Fruit fly (Drosophila melanogaster) whole organism, embryonic: ENCODE data around the gene klar.

Experiments
- Antp ChIP-seq: fragments of 200-800 bp; sonication (Bioruptor generic); optimal IDR thresholded peaks from 3 replicates; lab custom pipeline; 2016; ENCODE audit warnings: missing biosample characterization, missing genetic modification characterization
- BEAF-32 ChIP-seq: fragments of 200-800 bp; sonication (Bioruptor generic); optimal IDR thresholded peaks from 3 replicates; lab custom pipeline; 2017; ENCODE audit warnings: missing biosample characterization, missing genetic modification characterization, mild to moderate bottlenecking, moderate library complexity, missing genetic modification reagents
- CG10366 ChIP-seq: fragments of 200-800 bp; sonication (Bioruptor generic); IDR thresholded peaks from 2 replicates; pipeline ENCODE4 v1.3.6; 2022; ENCODE audit warnings: missing biosample characterization, missing genetic modification characterization
- CG11723 ChIP-seq: fragments of 200-800 bp; sonication (Bioruptor generic); optimal IDR thresholded peaks from 2 replicates; lab custom pipeline; 2017; ENCODE audit warnings: missing biosample characterization, mild to moderate bottlenecking, missing genetic modification characterization
- CG12104 ChIP-seq: fragments of 200-800 bp; sonication (Bioruptor generic); optimal IDR thresholded peaks from 3 replicates; lab custom pipeline; 2016; ENCODE audit warnings: missing biosample characterization, missing genetic modification characterization
- CG12299 ChIP-seq: fragments of 200-800 bp; sonication (Bioruptor generic); optimal IDR thresholded peaks from 2 replicates; lab custom pipeline; 2018; ENCODE audit warnings: missing biosample characterization, mild to moderate bottlenecking, missing genetic modification characterization
- CG12744 ChIP-seq: fragments of 200-800 bp; sonication (Bioruptor generic); optimal IDR thresholded peaks from 2 replicates; lab custom pipeline; 2016; ENCODE audit warnings: missing biosample characterization, missing genetic modification characterization
- CG13287 ChIP-seq: fragments of 200-800 bp; sonication (Bioruptor generic); IDR thresholded peaks from 2 replicates; pipeline ENCODE4 v1.3.6; 2022; ENCODE audit warnings: missing biosample characterization, missing genetic modification characterization; ENCODE audit not compliant: partially characterized antibody
- CG13775 ChIP-seq: fragments of 200-800 bp; sonication (Bioruptor generic); optimal IDR thresholded peaks from 3 replicates; lab custom pipeline; 2017; ENCODE audit warnings: missing biosample characterization, mild to moderate bottlenecking, missing genetic modification characterization
- CG15073 ChIP-seq: fragments of 200-800 bp; sonication (Bioruptor generic); optimal IDR thresholded peaks from 2 replicates; lab custom pipeline; 2016; ENCODE audit warnings: missing biosample characterization, missing genetic modification characterization
- CG1602 ChIP-seq: fragments of 200-800 bp; sonication (Bioruptor generic); optimal IDR thresholded peaks from 3 replicates; lab custom pipeline; 2016; ENCODE audit warnings: missing biosample characterization, missing genetic modification characterization
- CG16815 ChIP-seq: fragments of 200-800 bp; sonication (Bioruptor generic); optimal IDR thresholded peaks from 3 replicates; lab custom pipeline; 2017; ENCODE audit warnings: missing biosample characterization, mild to moderate bottlenecking, missing genetic modification characterization
- CG17359 ChIP-seq: fragments of 200-800 bp; sonication (Bioruptor generic); optimal IDR thresholded peaks from 3 replicates; lab custom pipeline; 2018; ENCODE audit warnings: missing biosample characterization, mild to moderate bottlenecking, missing genetic modification characterization, moderate library complexity
- CG18262 ChIP-seq: fragments of 200-800 bp; optimal IDR thresholded peaks from 3 replicates; lab custom pipeline; 2019; ENCODE audit warnings: missing biosample characterization, mild to moderate bottlenecking, missing genetic modification characterization, moderate library complexity
- CG2712 ChIP-seq: fragments of 200-800 bp; optimal IDR thresholded peaks from 3 replicates; lab custom pipeline; 2019; ENCODE audit warnings: missing biosample characterization, mild to moderate bottlenecking, missing genetic modification characterization, moderate library complexity
- CG3281 ChIP-seq: fragments of 200-800 bp; sonication (Bioruptor generic); optimal IDR thresholded peaks from 3 replicates; lab custom pipeline; 2017; ENCODE audit warnings: missing biosample characterization, mild to moderate bottlenecking, missing genetic modification characterization
- CG4404 ChIP-seq: fragments of 200-800 bp; sonication (Bioruptor generic); IDR thresholded peaks from 2 replicates; pipeline ENCODE4 v1.3.6; 2022; ENCODE audit warnings: missing biosample characterization, missing genetic modification characterization
- CG8281 ChIP-seq: fragments of 200-800 bp; sonication (Bioruptor generic); optimal IDR thresholded peaks from 2 replicates; lab custom pipeline; 2018; ENCODE audit warnings: missing biosample characterization, mild to moderate bottlenecking, missing genetic modification characterization, moderate library complexity
- CG9817 ChIP-seq: fragments of 200-800 bp; sonication (Bioruptor generic); optimal IDR thresholded peaks from 2 replicates; lab custom pipeline; 2018; ENCODE audit warnings: missing biosample characterization, mild to moderate bottlenecking, missing genetic modification characterization, moderate library complexity
- Chrac-16 ChIP-seq: fragments of 200-800 bp; sonication (Bioruptor generic); optimal IDR thresholded peaks from 3 replicates; lab custom pipeline; 2016; ENCODE audit warnings: missing biosample characterization, missing genetic modification characterization
- Dfd ChIP-seq, 2 experiments: fragments of >200 bp; optimal IDR thresholded peaks; 2 replicates each; lab custom pipeline; 2017; ENCODE audit warnings: missing biosample characterization in 2 of 2, missing genetic modification characterization in 2 of 2
- HLH3B ChIP-seq: fragments of 200-800 bp; sonication (Bioruptor generic); IDR thresholded peaks from 2 replicates; pipeline ENCODE4 v1.3.6; 2022; ENCODE audit warnings: missing biosample characterization, missing genetic modification characterization
- Hr3 ChIP-seq: fragments of 200-800 bp; sonication (Bioruptor generic); optimal IDR thresholded peaks from 3 replicates; lab custom pipeline; 2016; ENCODE audit warnings: missing biosample characterization, missing genetic modification characterization
- Mad ChIP-seq: fragments of 200-800 bp; sonication (Bioruptor generic); optimal IDR thresholded peaks from 2 replicates; lab custom pipeline; 2016; ENCODE audit warnings: missing biosample characterization, missing genetic modification characterization
- NC2α ChIP-seq: fragments of 200-800 bp; sonication (Bioruptor generic); optimal IDR thresholded peaks from 2 replicates; lab custom pipeline; 2016; ENCODE audit warnings: missing biosample characterization, missing genetic modification characterization
- Nf-YB ChIP-seq: fragments of 200-800 bp; sonication (Bioruptor generic); optimal IDR thresholded peaks from 3 replicates; lab custom pipeline; 2019; ENCODE audit warnings: missing biosample characterization, mild to moderate bottlenecking, missing genetic modification characterization, moderate library complexity
- Sox100B ChIP-seq: fragments of 200-800 bp; sonication (Bioruptor generic); optimal IDR thresholded peaks from 3 replicates; lab custom pipeline; 2018; ENCODE audit warnings: missing biosample characterization, mild to moderate bottlenecking, missing genetic modification characterization
- Taf1 ChIP-seq: fragments of 200-800 bp; sonication (Bioruptor generic); IDR thresholded peaks from 2 replicates; pipeline ENCODE4 v1.3.6; 2022; ENCODE audit warnings: missing biosample characterization, missing genetic modification characterization
- al ChIP-seq: fragments of 200-800 bp; sonication (Bioruptor generic); IDR thresholded peaks from 2 replicates; pipeline ENCODE4 v1.3.6; 2022; ENCODE audit warnings: missing biosample characterization, missing genetic modification characterization
- bbx ChIP-seq: fragments of 200-800 bp; sonication (Bioruptor generic); IDR thresholded peaks from 2 replicates; pipeline ENCODE4 v1.3.6; 2022; ENCODE audit warnings: missing biosample characterization, missing genetic modification characterization; ENCODE audit not compliant: partially characterized antibody
- dmrt99B ChIP-seq: fragments of 200-800 bp; sonication (Bioruptor generic); optimal IDR thresholded peaks from 2 replicates; lab custom pipeline; 2018; ENCODE audit warnings: missing biosample characterization, mild to moderate bottlenecking, missing genetic modification characterization, moderate library complexity
- ems ChIP-seq: fragments of 200-800 bp; sonication (Bioruptor generic); optimal IDR thresholded peaks from 3 replicates; lab custom pipeline; 2016; ENCODE audit warnings: missing biosample characterization, missing genetic modification characterization
- exex ChIP-seq: fragments of 200-800 bp; sonication (Bioruptor generic); optimal IDR thresholded peaks from 4 replicates; lab custom pipeline; 2018; ENCODE audit warnings: missing biosample characterization, mild to moderate bottlenecking, missing genetic modification characterization, moderate library complexity
- fd102C ChIP-seq: fragments of 200-800 bp; sonication (Bioruptor generic); optimal IDR thresholded peaks from 2 replicates; lab custom pipeline; 2018; ENCODE audit warnings: missing biosample characterization, mild to moderate bottlenecking, missing genetic modification characterization, moderate library complexity
- gsb-n ChIP-seq: fragments of 200-800 bp; sonication (Bioruptor generic); optimal IDR thresholded peaks from 3 replicates; lab custom pipeline; 2018; ENCODE audit warnings: missing biosample characterization, mild to moderate bottlenecking, missing genetic modification characterization
- ham ChIP-seq: fragments of 200-800 bp; sonication (Bioruptor generic); IDR thresholded peaks from 2 replicates; pipeline ENCODE4 v1.3.6; 2022; ENCODE audit warnings: missing biosample characterization, missing genetic modification characterization
- jigr1 ChIP-seq: fragments of 200-800 bp; sonication (Bioruptor generic); IDR thresholded peaks from 3 replicates; pipeline ENCODE4 v1.3.6; 2022; ENCODE audit warnings: missing biosample characterization, missing genetic modification characterization
- jing ChIP-seq: fragments of 200-800 bp; sonication (Bioruptor generic); optimal IDR thresholded peaks from 2 replicates; lab custom pipeline; 2018; ENCODE audit warnings: missing biosample characterization, mild to moderate bottlenecking, missing genetic modification characterization
- jumu ChIP-seq: fragments of 200-800 bp; sonication (Bioruptor generic); optimal IDR thresholded peaks from 3 replicates; lab custom pipeline; 2016; ENCODE audit warnings: missing biosample characterization, missing genetic modification characterization
- lbe ChIP-seq: fragments of 200-800 bp; sonication (Bioruptor generic); optimal IDR thresholded peaks from 2 replicates; lab custom pipeline; 2016; ENCODE audit warnings: missing biosample characterization, mild to moderate bottlenecking, missing genetic modification characterization
- lola ChIP-seq, 3 experiments: fragments of >200 bp in 2 of 3; fragments of 200-800 bp in 1 of 3; sonication (Bioruptor generic) in 1 of 3; optimal IDR thresholded peaks; 2 replicates each; lab custom pipeline; 2017 to 2019; ENCODE audit warnings: missing biosample characterization in 3 of 3, missing genetic modification characterization in 3 of 3, mild to moderate bottlenecking in 1 of 3, moderate library complexity in 1 of 3
- odd ChIP-seq: fragments of 200-800 bp; sonication (Bioruptor generic); optimal IDR thresholded peaks from 2 replicates; lab custom pipeline; 2017; ENCODE audit warnings: missing biosample characterization, mild to moderate bottlenecking, missing genetic modification characterization
- otp ChIP-seq: fragments of 200-800 bp; sonication (Bioruptor generic); IDR thresholded peaks from 3 replicates; pipeline ENCODE4, ENCODE4 v1.3.6; 2022; ENCODE audit warnings: missing biosample characterization, missing genetic modification characterization
- pb ChIP-seq: fragments of 200-800 bp; sonication (Bioruptor generic); optimal IDR thresholded peaks from 3 replicates; lab custom pipeline; 2016; ENCODE audit warnings: missing biosample characterization, missing genetic modification characterization
- psq ChIP-seq: fragments of 200-800 bp; sonication (Bioruptor generic); optimal IDR thresholded peaks from 2 replicates; lab custom pipeline; 2017; ENCODE audit warnings: missing biosample characterization, missing genetic modification characterization
- ranshi ChIP-seq: fragments of 200-800 bp; sonication (Bioruptor generic); IDR thresholded peaks from 2 replicates; pipeline ENCODE4 v1.3.6; 2022; ENCODE audit warnings: missing biosample characterization, missing genetic modification characterization
- sens ChIP-seq: fragments of 200-800 bp; sonication (Bioruptor generic); peaks from one replicate; lab custom pipeline; 2016; ENCODE audit warnings: missing biosample characterization, missing genetic modification characterization
- seq ChIP-seq: fragments of 200-800 bp; sonication (Bioruptor generic); IDR thresholded peaks from 2 replicates; pipeline ENCODE4 v1.3.6; 2022; ENCODE audit warnings: missing biosample characterization, missing genetic modification characterization
- yki ChIP-seq: fragments of >200 bp; optimal IDR thresholded peaks from 3 replicates; lab custom pipeline; 2018
- zen ChIP-seq: fragments of 200-800 bp; sonication (Bioruptor generic); optimal IDR thresholded peaks from 3 replicates; lab custom pipeline; 2018; ENCODE audit warnings: missing biosample characterization, mild to moderate bottlenecking, missing genetic modification characterization, moderate library complexity

Gene klar

dm6 chr3L:554577-554976 is 14.2 kb upstream of the klar start (continued):
- no peak for TF ChIP-seq ems (GFP tag; lab: Kevin White, UChicago)
- peak; percentile 26 for TF ChIP-seq CG16815 (GFP tag; lab: Kevin White, UChicago)
- TF ChIP-seq pb: no peak

- TF ChIP-seq ranshi (GFP tag; lab: Robert Waterston, UW): peak; percentile 81
- no peak for TF ChIP-seq zen (tag; lab: Kevin White, UChicago)
- TF ChIP-seq fd102C (GFP tag; lab: Kevin White, UChicago): no peak
- no peak for TF ChIP-seq bbx
- no peak for TF ChIP-seq ham
- peak; percentile 18 for TF ChIP-seq Nf-YB
- TF ChIP-seq exex: no peak
- peak; percentile 85 for TF ChIP-seq CG17359 (tag; lab: Kevin White, UChicago)
- TF ChIP-seq Taf1: peak; percentile 33; the same call in 1 of the 2 replicates
- no peak for TF ChIP-seq psq (GFP tag; lab: Kevin White, UChicago)
- TF ChIP-seq NC2α: no peak
- no peak for TF ChIP-seq CG4404
- no peak for TF ChIP-seq Dfd (GFP tag; optimal IDR thresholded peaks at IDR 0.05; lab: Kevin White, UChicago)
- TF ChIP-seq BEAF-32: no peak
- TF ChIP-seq Mad: peak; percentile 57
- peak; percentile 80 for TF ChIP-seq CG10366 (GFP tag; lab: Robert Waterston, UW)
- TF ChIP-seq CG9817 (tag; lab: Kevin White, UChicago): peak; percentile 70
- TF ChIP-seq CG11723 (GFP tag; lab: Kevin White, UChicago): peak; percentile 41
- TF ChIP-seq Chrac-16 (GFP tag; lab: Kevin White, UChicago): peak; percentile 65
- TF ChIP-seq dmrt99B (tag; lab: Kevin White, UChicago): peak; percentile 83
- TF ChIP-seq yki (lab: Kevin White, UChicago): no peak
- peak; percentile 34 for TF ChIP-seq CG12299 (tag; lab: Kevin White, UChicago)
- peak; percentile 54 for TF ChIP-seq jumu (GFP tag; lab: Kevin White, UChicago)
- peak; percentile 88 for TF ChIP-seq lbe (GFP tag; lab: Kevin White, UChicago)
- peak; percentile 60; the same call in 1 of the 3 replicates for TF ChIP-seq jigr1 (GFP tag; lab: Robert Waterston, UW)
- TF ChIP-seq CG2712 (tag; lab: Kevin White, UChicago): peak; percentile 67
- no peak for TF ChIP-seq CG15073
- TF ChIP-seq otp (GFP tag; lab: Robert Waterston, UW): peak; percentile 79
- peak; percentile 47 for TF ChIP-seq Hr3
- TF ChIP-seq jing (GFP tag; lab: Kevin White, UChicago): peak; percentile 51
- peak; percentile 84 for TF ChIP-seq seq (GFP tag; lab: Robert Waterston, UW)
- TF ChIP-seq CG1602 (GFP tag; lab: Kevin White, UChicago): no peak
- TF ChIP-seq CG18262 (tag; lab: Kevin White, UChicago): peak; percentile 56
- peak; percentile 63 for TF ChIP-seq odd (GFP tag; lab: Kevin White, UChicago)
- TF ChIP-seq gsb-n (tag; lab: Kevin White, UChicago): peak; percentile 28
- no peak for TF ChIP-seq CG12744 (GFP tag; lab: Kevin White, UChicago)
- TF ChIP-seq CG3281 (GFP tag; lab: Kevin White, UChicago): peak; percentile 55
- peak; percentile 82 for TF ChIP-seq HLH3B (GFP tag; lab: Robert Waterston, UW)
- TF ChIP-seq CG12104 (GFP tag; lab: Kevin White, UChicago): no peak
- TF ChIP-seq al (GFP tag; lab: Robert Waterston, UW): peak; percentile 57
- no peak for TF ChIP-seq lola (GFP tag; optimal IDR thresholded peaks at IDR 0.05; lab: Kevin White, UChicago)
- TF ChIP-seq pb: peak; percentile 62
- TF ChIP-seq Sox100B: peak; percentile 51
- TF ChIP-seq CG13775 (GFP tag; lab: Kevin White, UChicago): peak; percentile 42
- TF ChIP-seq Antp (GFP tag; lab: Kevin White, UChicago): peak; percentile 82
- TF ChIP-seq CG13287 (GFP tag; lab: Robert Waterston, UW): no peak
- TF ChIP-seq sens (GFP tag; lab: Kevin White, UChicago): peak; percentile 66
- peak; percentile 28 for TF ChIP-seq CG8281 (tag; lab: Kevin White, UChicago)
Observed at dm6 chr3L:552950-553349, 12.5 kb upstream of the klar start.
